Fruit fly (Drosophila melanogaster): ENCODE results near the gene CG34452.
A peak's percentile ranks its signal among the peaks of the same experiment; 100 is the strongest.

Gene CG34452

DNA sequence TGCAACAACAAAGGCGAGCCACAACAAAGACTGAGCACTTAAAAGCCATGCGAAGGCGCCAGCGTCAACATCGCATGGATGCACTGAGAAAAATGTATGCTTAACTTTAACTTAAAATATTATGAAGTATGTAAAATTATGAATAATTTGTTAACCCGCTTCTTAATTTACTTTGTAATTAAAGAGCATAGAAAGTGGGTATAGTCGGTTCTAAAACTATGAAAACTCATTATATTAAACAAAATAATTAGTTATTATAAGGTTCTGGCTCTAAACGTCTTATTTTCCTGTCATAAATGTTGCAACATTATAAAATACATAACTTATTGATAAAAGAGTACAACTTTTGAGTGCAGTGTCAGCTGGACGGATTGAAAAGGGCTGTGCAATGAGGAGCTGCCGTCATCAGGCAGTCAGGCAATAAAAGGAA is 46.1 kb downstream of the CG34452 start (continued):
- TF ChIP-seq achi (GFP tag; optimal IDR thresholded peaks at IDR 0.05) (no peak), Lpt (GFP tag; optimal IDR thresholded peaks at IDR 0.05) (peak; percentile 32), CG15336 (GFP tag; IDR thresholded peaks at IDR 0.05) (0 out of 2 replicates have a peak, but pooled peaks have one; percentile 27), acj6 (GFP tag; optimal IDR thresholded peaks at IDR 0.05) (peak; percentile 31), Sox102F (GFP tag; optimal IDR thresholded peaks at IDR 0.05) (peak; percentile 53), fd59A (GFP tag; optimal IDR thresholded peaks at IDR 0.05) (peak; percentile 33), esn (GFP tag; optimal IDR thresholded peaks at IDR 0.05) (peak; percentile 73), salr (GFP tag; optimal IDR thresholded peaks at IDR 0.05) (peak in 1 of 2 experiments; percentile 20), Hr4 (GFP tag; optimal IDR thresholded peaks at IDR 0.05) (no peak), pdm3 (GFP tag; optimal IDR thresholded peaks at IDR 0.05) (peak; percentile 44), CG8632 (GFP tag; optimal IDR thresholded peaks at IDR 0.05) (peak; percentile 44), CG6163 (GFP tag; IDR thresholded peaks at IDR 0.05) (peak; percentile 41; the same call in 1 of the 3 replicates)

DNA sequence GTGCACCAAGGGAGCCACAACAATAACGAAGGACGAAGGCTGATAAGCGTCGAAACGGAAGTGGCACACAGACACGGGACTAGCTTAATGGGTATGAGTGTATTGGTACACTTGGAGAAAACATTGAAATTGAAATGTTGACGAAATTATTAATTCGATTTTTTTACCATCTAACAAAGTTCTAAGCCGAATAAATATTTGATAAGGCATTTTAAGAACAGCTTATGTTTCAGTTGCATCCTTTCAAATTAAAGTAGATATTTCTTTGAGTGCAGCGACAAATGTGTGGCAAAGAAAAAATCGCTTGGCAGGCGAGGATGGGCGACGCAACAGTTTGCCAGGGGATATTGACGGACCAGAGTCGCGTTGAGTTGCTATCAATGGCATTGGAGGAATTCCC is 47.7 kb downstream of the CG34452 start:
- TF ChIP-seq esn (GFP tag; optimal IDR thresholded peaks at IDR 0.05) (peak; percentile 12), CG8119 (GFP tag; IDR thresholded peaks at IDR 0.05) (0 out of 3 replicates have a peak, but pooled peaks have one; percentile 17), lz (GFP tag; optimal IDR thresholded peaks at IDR 0.05) (peak; percentile 7), fd85E (GFP tag; optimal IDR thresholded peaks at IDR 0.05) (no peak), Met (GFP tag; optimal IDR thresholded peaks at IDR 0.05) (peak; percentile 2), CG31627 (GFP tag; optimal IDR thresholded peaks at IDR 0.05) (peak; percentile 4), achi (GFP tag; optimal IDR thresholded peaks at IDR 0.05) (no peak), eg (GFP tag; IDR thresholded peaks at IDR 0.05) (no peak), Ets21C (GFP tag; optimal IDR thresholded peaks at IDR 0.05) (no peak), svp (GFP tag) (peak; percentile 39), fkh (GFP tag; optimal IDR thresholded peaks at IDR 0.05) (no peak)

dm6 chr3L:15638524-15638923 is 49.2 kb downstream of the CG34452 start:
- TF ChIP-seq Smox (GFP tag; optimal IDR thresholded peaks at IDR 0.05) (no peak), Hr4 (GFP tag; optimal IDR thresholded peaks at IDR 0.05) (no peak), Blimp-1 (GFP tag; optimal IDR thresholded peaks at IDR 0.05) (no peak), CG15336 (GFP tag; IDR thresholded peaks at IDR 0.05) (no peak), fkh (GFP tag; optimal IDR thresholded peaks at IDR 0.05) (no peak)

dm6 chr3L:15637618-15638017 is 50.1 kb downstream of the CG34452 start:
- TF ChIP-seq vri (GFP tag; optimal IDR thresholded peaks at IDR 0.05), result peak; percentile 97
- TF ChIP-seq Gug (GFP tag; IDR thresholded peaks at IDR 0.05), result no peak
- peak; percentile 14 for TF ChIP-seq Eip93F (GFP tag; optimal IDR thresholded peaks at IDR 0.05)
- peak in 1 of 2 experiments; percentile 27 for TF ChIP-seq ss (GFP tag; optimal IDR thresholded peaks at IDR 0.05)
- no peak for TF ChIP-seq acj6 (GFP tag; optimal IDR thresholded peaks at IDR 0.05)
- TF ChIP-seq Sox14 (GFP tag; optimal IDR thresholded peaks at IDR 0.05), result peak; percentile 4
- peak; percentile 78 for TF ChIP-seq Eip78C (GFP tag)
- peak; percentile 23 for TF ChIP-seq CG34406 (GFP tag; optimal IDR thresholded peaks at IDR 0.05)
- peak; percentile 52 for TF ChIP-seq svp (GFP tag)
- TF ChIP-seq CG10669 (GFP tag; optimal IDR thresholded peaks at IDR 0.05), result peak; percentile 6
- TF ChIP-seq CG16779 (tag; optimal IDR thresholded peaks at IDR 0.05), result no peak
- no peak for TF ChIP-seq Lpt (GFP tag; optimal IDR thresholded peaks at IDR 0.05)
- no peak for TF ChIP-seq eg (GFP tag; IDR thresholded peaks at IDR 0.05)
- TF ChIP-seq fkh (GFP tag; optimal IDR thresholded peaks at IDR 0.05), result peak; percentile 27

DNA sequence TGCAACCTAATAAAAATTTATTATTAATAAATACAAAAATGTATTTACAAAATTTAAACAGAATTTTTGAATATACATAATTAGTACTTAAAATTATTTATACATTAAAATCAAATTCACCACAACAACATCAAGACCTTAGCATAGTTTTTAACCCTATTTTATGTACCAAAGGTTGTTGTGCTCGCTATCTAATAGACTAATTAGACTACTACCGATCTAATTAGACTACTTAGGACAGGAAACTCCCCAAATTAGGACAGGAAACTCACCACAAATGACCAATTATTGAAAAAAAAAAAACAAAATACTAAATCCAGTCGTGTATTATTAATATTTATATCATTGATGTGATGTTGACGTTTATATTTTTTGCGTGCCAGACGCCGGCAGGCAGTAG is 50.7 kb downstream of the CG34452 start:
- TF ChIP-seq CG7368 (GFP tag; optimal IDR thresholded peaks at IDR 0.05) (no peak), ss (GFP tag; optimal IDR thresholded peaks at IDR 0.05) (no peak), CG6854 (GFP tag; optimal IDR thresholded peaks at IDR 0.05) (no peak), Hr38 (GFP tag; optimal IDR thresholded peaks at IDR 0.05) (no peak), Met (GFP tag; optimal IDR thresholded peaks at IDR 0.05) (no peak), Sox15 (GFP tag; optimal IDR thresholded peaks at IDR 0.05) (no peak), fd85E (GFP tag; optimal IDR thresholded peaks at IDR 0.05) (no peak), CG34406 (GFP tag; optimal IDR thresholded peaks at IDR 0.05) (no peak), CG31627 (GFP tag; optimal IDR thresholded peaks at IDR 0.05) (no peak), CG10631 (GFP tag; optimal IDR thresholded peaks at IDR 0.05) (no peak), CG6792 (GFP tag; optimal IDR thresholded peaks at IDR 0.05) (no peak), Blimp-1 (GFP tag; optimal IDR thresholded peaks at IDR 0.05) (no peak), dsx (GFP tag; optimal IDR thresholded peaks at IDR 0.05; ENCODE audit: poor library complexity, severe bottlenecking) (no peak), fd59A (GFP tag; optimal IDR thresholded peaks at IDR 0.05) (no peak), CG9139 (GFP tag; optimal IDR thresholded peaks at IDR 0.05) (no peak)
